Worm (Caenorhabditis elegans) whole organism, L4/young adult: ENCODE data around the gene srz-103.

Experiments used
- W03F9.2 ChIP-seq: fragments of 150-350 bp; optimal IDR thresholded peaks from 2 replicates; lab custom pipeline; 2014; ENCODE audit warnings: missing biosample characterization, missing genetic modification characterization
- him-1 ChIP-seq: sonication (generic microtip); optimal IDR thresholded peaks from 2 replicates; lab custom pipeline; 2016; ENCODE audit warnings: missing genotype, missing genetic modification reagents, missing genetic modification characterization, missing compliant biosample characterization

ce11 chrV:16683359-16683758 is 4.2 kb upstream of the srz-103 start:
- no peak for TF ChIP-seq him-1 (tag; lab: Kevin White, UChicago)
- no peak for TF ChIP-seq W03F9.2 (tag; lab: Kevin White, UChicago)
